Fruit fly (Drosophila melanogaster) whole organism, pupa: Measurements from ENCODE around the gene Ada2b.

ENCODE experiments used
- CG10348 ChIP-seq: fragments of 200-800 bp; sonication (Bioruptor generic); IDR thresholded peaks from 2 replicates; pipeline ENCODE4 v1.3.6; 2022; ENCODE audit warnings: missing biosample characterization, missing genetic modification characterization
- CG12605 ChIP-seq: fragments of 200-800 bp; sonication (Bioruptor generic); IDR thresholded peaks from 2 replicates; pipeline ENCODE4 v1.3.6; 2022; ENCODE audit warnings: missing biosample characterization, missing genetic modification characterization
- CG13204 ChIP-seq: fragments of 200-800 bp; sonication (Bioruptor generic); optimal IDR thresholded peaks from 2 replicates; lab custom pipeline; 2018; ENCODE audit warnings: missing biosample characterization, mild to moderate bottlenecking, missing genetic modification characterization, moderate library complexity
- CG14655 ChIP-seq: fragments of 200-800 bp; sonication (Bioruptor generic); optimal IDR thresholded peaks from 3 replicates; lab custom pipeline; 2017; ENCODE audit warnings: mild to moderate bottlenecking, missing biosample characterization, missing genetic modification reagents, missing genetic modification characterization
- CG15710 ChIP-seq: fragments of 200-800 bp; sonication (Bioruptor generic); optimal IDR thresholded peaks from 2 replicates; lab custom pipeline; 2018; ENCODE audit warnings: missing biosample characterization, mild to moderate bottlenecking, missing genetic modification characterization, moderate library complexity
- CG17806 ChIP-seq: fragments of 200-800 bp; sonication (Bioruptor generic); optimal IDR thresholded peaks from 2 replicates; lab custom pipeline; 2018; ENCODE audit warnings: missing biosample characterization, mild to moderate bottlenecking, missing genetic modification characterization, moderate library complexity
- CG32121 ChIP-seq: fragments of 200-800 bp; sonication (Bioruptor generic); IDR thresholded peaks from 2 replicates; pipeline ENCODE4 v1.3.6; 2022; ENCODE audit warnings: missing biosample characterization, missing genetic modification characterization
- CG34367 ChIP-seq: fragments of 200-800 bp; sonication (Bioruptor generic); optimal IDR thresholded peaks from 2 replicates; lab custom pipeline; 2018; ENCODE audit warnings: missing biosample characterization, mild to moderate bottlenecking, missing genetic modification characterization
- CG4496 ChIP-seq: fragments of 200-800 bp; sonication (Bioruptor generic); IDR thresholded peaks from 3 replicates; pipeline ENCODE4 v1.3.6; 2022; ENCODE audit warnings: missing biosample characterization, missing genetic modification characterization
- CG8159 ChIP-seq: fragments of 200-800 bp; sonication (Bioruptor generic); optimal IDR thresholded peaks from 3 replicates; lab custom pipeline; 2018; ENCODE audit warnings: missing biosample characterization, mild to moderate bottlenecking, missing genetic modification characterization, moderate library complexity
- CG8301 ChIP-seq: fragments of 200-800 bp; sonication (Bioruptor generic); optimal IDR thresholded peaks from 2 replicates; lab custom pipeline; 2018; ENCODE audit warnings: missing biosample characterization, mild to moderate bottlenecking, missing genetic modification characterization
- CG9948 ChIP-seq: fragments of 200-800 bp; sonication (Bioruptor generic); optimal IDR thresholded peaks from 2 replicates; lab custom pipeline; 2018; ENCODE audit warnings: missing biosample characterization, mild to moderate bottlenecking, missing genetic modification characterization, moderate library complexity
- D1 ChIP-seq: fragments of 200-800 bp; sonication (Bioruptor generic); optimal IDR thresholded peaks from 2 replicates; lab custom pipeline; 2018; ENCODE audit warnings: missing biosample characterization, mild to moderate bottlenecking, missing genetic modification characterization, moderate library complexity
- EcR ChIP-seq: fragments of 200-800 bp; sonication (Bioruptor generic); optimal IDR thresholded peaks from 3 replicates; lab custom pipeline; 2019; ENCODE audit warnings: missing biosample characterization, missing genetic modification characterization, mild to moderate bottlenecking, moderate library complexity, missing genetic modification reagents
- Ets98B ChIP-seq: fragments of 200-800 bp; sonication (Bioruptor generic); IDR thresholded peaks from 2 replicates; pipeline ENCODE4 v1.3.6; 2022; ENCODE audit warnings: missing biosample characterization, missing genetic modification characterization
- Pif1A ChIP-seq: fragments of 200-800 bp; sonication (Bioruptor generic); optimal IDR thresholded peaks from 3 replicates; lab custom pipeline; 2016; ENCODE audit warnings: missing biosample characterization, missing genetic modification characterization
- Pif1B ChIP-seq: fragments of 200-800 bp; sonication (Bioruptor generic); optimal IDR thresholded peaks from 3 replicates; lab custom pipeline; 2016; ENCODE audit warnings: missing biosample characterization, missing genetic modification characterization
- Snoo ChIP-seq: fragments of 200-800 bp; sonication (Bioruptor generic); optimal IDR thresholded peaks from 3 replicates; lab custom pipeline; 2017; ENCODE audit warnings: missing biosample characterization, mild to moderate bottlenecking, missing genetic modification characterization, inconsistent platforms
- fd96Ca ChIP-seq: fragments of 200-800 bp; sonication (Bioruptor generic); IDR thresholded peaks from 3 replicates; pipeline ENCODE4 v1.3.6; 2022; ENCODE audit warnings: missing biosample characterization, missing genetic modification characterization
- gl ChIP-seq: fragments of 200-800 bp; sonication (Bioruptor generic); optimal IDR thresholded peaks from 2 replicates; lab custom pipeline; 2018; ENCODE audit warnings: missing biosample characterization, mild to moderate bottlenecking, missing genetic modification characterization
- rn ChIP-seq: fragments of 200-800 bp; sonication (Bioruptor generic); IDR thresholded peaks from 2 replicates; pipeline ENCODE4 v1.3.6; 2022; ENCODE audit warnings: missing biosample characterization, missing genetic modification characterization

Ada2b gene

DNA sequence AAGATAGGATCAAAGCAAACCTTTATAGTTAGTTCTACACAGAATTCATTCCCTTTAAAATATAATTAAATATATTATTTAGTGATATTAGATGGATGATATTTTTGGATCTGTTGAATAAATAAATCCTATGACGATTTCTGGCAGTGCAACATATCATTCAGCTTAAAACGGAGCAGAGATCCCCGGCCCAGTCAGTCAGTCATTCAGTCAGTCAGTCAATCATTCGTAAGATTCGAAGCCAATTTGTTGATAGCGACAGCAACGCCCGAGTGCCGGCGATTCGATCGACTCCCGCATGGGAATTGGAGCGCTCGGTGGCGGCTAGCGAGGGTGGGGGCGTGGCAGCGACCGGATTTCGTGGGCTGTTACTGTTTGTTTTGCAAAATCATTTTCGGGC, 39.7 kb upstream of the Ada2b start:
- TF ChIP-seq Ets98B (GFP tag; lab: Robert Waterston, UW) (no peak), fd96Ca (GFP tag; lab: Robert Waterston, UW) (no peak), CG13204 (GFP tag; lab: Kevin White, UChicago) (no peak), CG32121 (no peak), Pif1A (no peak), D1 (tag; lab: Kevin White, UChicago) (no peak), CG8159 (tag; lab: Kevin White, UChicago) (no peak), CG10348 (no peak), CG34367 (tag; lab: Kevin White, UChicago) (no peak), CG4496 (GFP tag; lab: Robert Waterston, UW) (no peak), rn (GFP tag; lab: Robert Waterston, UW) (no peak), CG15710 (tag; lab: Kevin White, UChicago) (no peak), Snoo (tag; lab: Kevin White, UChicago) (no peak), Pif1B (GFP tag; lab: Kevin White, UChicago) (no peak), CG17806 (tag; lab: Kevin White, UChicago) (no peak), CG9948 (tag; lab: Kevin White, UChicago) (no peak), gl (tag; lab: Kevin White, UChicago) (no peak), CG8301 (tag; lab: Kevin White, UChicago) (no peak)
- TF ChIP-seq, all 21 proteins: peak for 0

DNA sequence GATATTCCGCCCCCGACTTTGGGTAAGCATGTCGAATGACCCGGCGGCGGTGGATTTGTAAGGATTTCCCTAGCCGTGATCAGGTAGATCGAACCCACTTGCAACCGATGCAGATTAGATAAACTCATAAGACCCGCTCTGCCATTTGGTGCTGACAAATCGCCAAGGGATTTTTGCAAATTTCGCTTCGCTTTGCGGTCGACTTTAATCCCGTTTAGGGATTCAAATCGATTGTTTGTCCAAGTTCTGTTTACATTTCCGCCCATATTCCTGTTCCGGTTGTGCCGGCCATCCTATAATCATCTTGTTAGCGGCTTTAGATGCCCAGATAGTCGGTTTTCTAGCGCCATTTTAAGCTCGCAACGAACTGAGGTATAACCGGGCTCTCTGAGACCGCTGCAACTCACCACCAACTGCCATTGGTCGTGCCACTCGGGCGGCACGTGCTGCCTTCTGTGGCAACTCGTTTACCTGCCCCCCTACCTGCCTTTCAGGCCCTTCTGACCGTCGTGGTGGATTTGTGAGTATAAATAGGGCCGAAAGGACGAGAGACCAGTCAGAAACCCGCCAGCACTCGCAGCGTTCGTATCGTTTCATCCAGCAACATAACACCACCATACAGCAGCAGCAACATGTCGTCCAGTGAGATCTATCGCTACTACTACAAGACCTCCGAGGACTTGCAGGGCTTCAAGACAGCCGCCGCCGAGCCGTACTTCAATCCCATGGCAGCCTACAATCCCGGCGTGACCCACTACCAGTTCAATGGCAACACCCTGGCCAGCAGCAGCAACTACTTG, 37.4 kb upstream of the Ada2b start, which contains the start of gene ato:
ato (plus strand) TSS at position 559 of the 800 bp plus-strand sequence.
- TF ChIP-seq CG12605 (GFP tag; lab: Robert Waterston, UW) (no peak), CG13204 (GFP tag; lab: Kevin White, UChicago) (peak; percentile 18)

- TF ChIP-seq Pif1A (no peak), CG14655 (GFP tag; lab: Kevin White, UChicago) (no peak), Ets98B (GFP tag; lab: Robert Waterston, UW) (no peak), fd96Ca (GFP tag; lab: Robert Waterston, UW) (no peak), Pif1B (GFP tag; lab: Kevin White, UChicago) (no peak), CG4496 (GFP tag; lab: Robert Waterston, UW) (no peak), D1 (tag; lab: Kevin White, UChicago) (no peak), CG17806 (tag; lab: Kevin White, UChicago) (no peak), rn (GFP tag; lab: Robert Waterston, UW) (no peak), CG8301 (tag; lab: Kevin White, UChicago) (no peak), CG15710 (tag; lab: Kevin White, UChicago) (no peak), CG10348 (no peak), Snoo (tag; lab: Kevin White, UChicago) (no peak), CG34367 (tag; lab: Kevin White, UChicago) (no peak), CG9948 (tag; lab: Kevin White, UChicago) (no peak), gl (tag; lab: Kevin White, UChicago) (no peak), EcR (no peak)
These were observed 34.7 kb upstream of the Ada2b start for dm6 chr3R:8275031-8275430.

DNA sequence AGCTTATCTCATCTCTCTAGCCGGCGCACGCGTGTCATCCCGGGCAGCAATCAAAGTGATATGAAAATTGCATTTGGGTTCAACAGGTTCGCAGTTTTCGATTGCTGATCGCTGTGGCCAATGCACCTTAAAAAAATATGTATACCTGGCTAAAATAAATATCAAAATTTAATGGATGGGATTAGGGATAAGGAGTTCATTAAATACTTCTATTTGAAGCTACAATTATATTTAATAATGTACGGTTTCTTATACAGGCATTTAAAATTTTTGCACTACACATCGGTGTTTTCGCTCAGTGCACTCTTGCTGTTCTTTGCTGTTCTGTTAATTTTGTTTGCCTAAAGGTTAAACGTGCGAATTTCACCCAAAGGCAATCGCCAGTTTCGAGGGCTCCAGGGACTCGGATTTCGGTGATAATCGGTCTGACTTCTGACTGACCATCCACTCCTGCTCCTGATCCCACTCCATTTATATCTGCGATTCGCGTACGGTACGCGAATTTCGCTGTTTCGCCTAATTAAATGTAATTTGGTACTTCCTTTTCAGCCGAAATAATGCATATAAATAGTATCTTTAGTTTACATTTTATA, 32.4 kb upstream of the Ada2b start:
- TF ChIP-seq CG14655 (GFP tag; lab: Kevin White, UChicago) (no peak), Snoo (tag; lab: Kevin White, UChicago) (peak; percentile 56)

- TF ChIP-seq CG32121 (no peak), CG14655 (GFP tag; lab: Kevin White, UChicago) (no peak), CG4496 (GFP tag; lab: Robert Waterston, UW) (no peak), CG13204 (GFP tag; lab: Kevin White, UChicago) (no peak), CG10348 (no peak), CG17806 (tag; lab: Kevin White, UChicago) (no peak), CG12605 (GFP tag; lab: Robert Waterston, UW) (no peak), EcR (no peak), gl (tag; lab: Kevin White, UChicago) (no peak), Snoo (tag; lab: Kevin White, UChicago) (no peak), CG34367 (tag; lab: Kevin White, UChicago) (no peak), fd96Ca (GFP tag; lab: Robert Waterston, UW) (no peak)
These were observed 29.4 kb upstream of the Ada2b start, which contains the start of gene CG9630 for dm6 chr3R:8269740-8270139. CG9630 (minus strand) TSS chr3R:8269896.
